Fruit fly (Drosophila melanogaster) ovary, adult (tissue): Measurements from ENCODE around the gene CAH3.
A peak's percentile ranks its signal among the peaks of the same experiment; 100 is the strongest.

Source experiments
- CG17801 ChIP-seq: fragments of 200-800 bp; optimal IDR thresholded peaks from 2 replicates; lab custom pipeline; 2019; ENCODE audit warnings: missing biosample characterization, mild to moderate bottlenecking, missing genetic modification characterization, moderate library complexity; ENCODE audit not compliant: partially characterized antibody

The CAH3 gene

dm6 chrX:8681189-8681821, at the start of gene CAH3:
TSS of gene CAH3 (plus strand) at chrX:8681252.
- TF ChIP-seq CG17801, result peak; percentile 97

DNA sequence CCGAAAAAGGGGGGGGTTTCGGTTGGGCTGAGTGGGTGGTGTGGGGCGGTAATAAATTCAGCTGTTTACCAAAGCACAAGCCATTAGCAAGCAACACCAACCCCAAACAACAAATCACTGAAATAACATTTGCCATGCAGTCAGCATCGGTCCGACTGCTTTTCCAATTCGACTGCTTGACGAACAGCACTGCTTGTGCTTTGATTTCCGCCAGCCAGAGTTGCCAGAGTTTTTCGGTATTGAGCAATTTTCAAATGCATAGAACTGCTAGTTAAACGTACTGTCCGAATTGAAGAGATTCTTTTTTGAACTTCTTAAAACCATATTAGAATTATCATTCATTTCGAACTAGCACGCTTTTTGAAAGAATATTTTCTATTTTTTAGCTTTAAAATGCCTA, 46.3 kb upstream of the CAH3 start:
- TF ChIP-seq CG17801, result no peak

DNA sequence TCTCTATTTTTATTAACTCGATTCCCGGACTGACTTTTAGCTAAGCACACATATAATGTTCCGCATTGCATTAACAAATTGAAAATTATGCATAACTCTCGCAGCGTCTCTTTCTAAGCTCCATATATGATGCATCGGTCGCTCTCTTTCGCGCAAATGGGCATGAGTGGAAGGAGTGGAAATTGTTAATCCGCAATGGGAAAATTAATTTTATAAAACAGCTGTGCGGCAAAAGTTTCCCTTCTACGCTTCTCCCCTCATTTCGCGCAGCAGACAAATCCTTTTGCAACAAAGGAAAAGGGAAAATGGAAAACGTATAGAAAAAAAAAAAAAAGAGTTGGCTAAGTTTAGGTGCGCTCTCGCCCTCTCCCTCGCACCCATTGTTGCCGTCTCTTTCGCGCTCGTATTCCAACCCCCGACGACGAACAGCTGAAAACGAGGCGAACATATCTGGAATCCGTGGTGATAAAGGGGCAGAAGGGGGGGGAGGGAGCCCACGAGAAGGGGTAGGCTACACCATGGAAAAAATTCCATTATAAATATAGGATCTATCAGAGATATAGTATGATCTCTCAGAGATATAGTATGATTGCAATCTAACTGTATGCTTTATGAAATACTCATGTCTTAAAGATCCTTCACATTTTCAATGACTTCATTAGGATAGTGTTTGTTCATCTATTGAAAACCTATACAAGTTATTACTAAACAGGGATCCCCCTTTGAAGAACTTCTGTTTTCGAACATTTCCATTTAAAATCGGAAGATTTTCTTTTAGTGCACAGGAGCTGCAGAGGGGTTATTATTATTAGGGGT, 44.7 kb upstream of the CAH3 start:
- TF ChIP-seq CG17801, result no peak

DNA sequence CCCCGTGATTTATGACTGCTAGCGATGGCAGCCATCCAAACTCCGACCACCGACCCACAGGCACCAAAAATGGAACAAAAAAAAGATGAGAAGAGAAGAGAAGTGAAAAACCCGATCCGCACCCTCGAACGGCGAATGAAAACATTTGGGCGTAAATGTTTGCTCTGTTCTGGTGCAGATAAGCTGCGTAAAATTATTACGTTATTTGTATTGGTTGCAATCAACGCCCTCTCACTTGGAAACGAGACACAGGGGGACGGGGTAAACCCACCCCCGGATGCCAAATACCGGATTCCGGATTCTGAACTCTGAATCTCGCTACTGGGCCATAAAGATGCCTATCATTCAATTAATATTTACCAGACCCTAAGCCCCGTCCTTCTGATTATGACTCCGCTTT, 44.0 kb upstream of the CAH3 start:
- TF ChIP-seq CG17801, result no peak

- TF ChIP-seq CG17801, result no peak
Observed at dm6 chrX:8640636-8641216, 40.3 kb upstream of the CAH3 start.

dm6 chrX:8650631-8651133, 30.4 kb upstream of the CAH3 start, which contains the start of gene oc:
TSS of gene oc (minus strand) at chrX:8650681.
- TF ChIP-seq CG17801, result no peak

DNA sequence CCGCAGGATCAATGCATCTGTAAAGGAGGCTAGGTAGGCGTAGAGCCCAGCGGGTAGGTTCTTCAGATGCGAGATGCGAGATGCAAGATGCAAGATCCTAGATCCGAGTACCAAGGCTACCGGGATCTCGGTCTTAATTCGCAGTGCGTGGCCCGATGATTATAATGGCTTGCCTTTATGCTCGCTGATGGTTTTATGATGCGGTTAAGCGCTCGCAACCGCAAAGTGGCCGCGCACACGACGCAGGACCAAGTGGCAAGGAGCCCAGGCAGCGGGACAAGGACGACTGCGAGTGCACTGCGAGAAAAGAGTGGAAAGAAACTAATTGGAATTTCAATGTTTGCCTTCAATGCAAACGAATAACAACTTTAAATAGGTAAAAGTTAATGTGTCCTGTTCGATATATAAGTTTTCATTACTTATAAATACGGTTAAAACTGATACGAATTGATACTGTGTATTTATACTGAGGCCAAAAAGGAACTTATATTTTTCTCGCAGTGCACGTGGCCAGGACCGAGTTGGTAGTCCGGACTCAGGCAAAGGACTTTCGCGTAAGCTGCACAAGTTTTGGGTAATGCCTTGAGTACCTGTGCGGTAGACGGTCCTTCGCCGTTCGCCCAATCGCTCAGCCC, 27.0 kb upstream of the CAH3 start:
- TF ChIP-seq CG17801, result no peak

DNA sequence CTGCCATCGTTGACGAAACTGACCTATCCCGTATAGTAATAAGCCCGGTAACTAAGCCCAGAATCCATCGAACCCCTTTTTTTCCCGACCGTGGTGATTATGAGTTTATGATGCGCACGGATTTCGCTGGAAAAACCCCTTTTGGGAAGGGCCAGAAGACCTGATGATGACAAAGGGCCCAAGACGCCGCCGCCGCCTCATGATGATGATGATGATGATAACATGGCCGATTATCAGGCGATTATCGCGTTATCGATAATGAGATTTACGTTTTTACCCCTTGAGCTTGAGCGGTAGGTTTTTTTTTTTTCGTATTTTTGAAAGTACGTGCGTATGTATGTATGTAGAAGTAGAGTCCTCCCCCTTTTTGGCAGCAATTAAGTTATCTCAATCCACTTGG, 25.8 kb upstream of the CAH3 start:
- no peak for TF ChIP-seq CG17801

dm6 chrX:8656550-8657431, 24.3 kb upstream of the CAH3 start:
- TF ChIP-seq CG17801, result no peak

DNA sequence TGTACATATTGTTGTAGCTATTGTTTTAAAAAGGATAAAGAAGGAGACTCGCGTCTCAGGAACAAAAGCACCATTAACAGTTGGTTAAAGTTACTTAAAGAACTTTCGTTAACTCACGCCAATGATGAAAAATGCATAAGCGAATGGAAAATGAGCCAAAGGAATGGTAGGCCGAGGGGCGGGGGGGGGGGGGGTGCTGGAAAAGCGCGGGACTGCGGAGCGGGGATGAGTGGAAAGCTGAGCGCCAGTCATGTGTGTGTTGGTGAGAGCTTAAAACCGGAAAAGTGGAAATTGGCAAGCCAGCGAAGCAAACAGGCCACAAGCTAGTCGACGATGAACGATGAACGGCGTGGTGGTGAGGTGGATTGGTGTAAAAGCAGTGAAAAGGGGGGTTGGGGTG, 23.0 kb upstream of the CAH3 start:
- no peak for TF ChIP-seq CG17801

DNA sequence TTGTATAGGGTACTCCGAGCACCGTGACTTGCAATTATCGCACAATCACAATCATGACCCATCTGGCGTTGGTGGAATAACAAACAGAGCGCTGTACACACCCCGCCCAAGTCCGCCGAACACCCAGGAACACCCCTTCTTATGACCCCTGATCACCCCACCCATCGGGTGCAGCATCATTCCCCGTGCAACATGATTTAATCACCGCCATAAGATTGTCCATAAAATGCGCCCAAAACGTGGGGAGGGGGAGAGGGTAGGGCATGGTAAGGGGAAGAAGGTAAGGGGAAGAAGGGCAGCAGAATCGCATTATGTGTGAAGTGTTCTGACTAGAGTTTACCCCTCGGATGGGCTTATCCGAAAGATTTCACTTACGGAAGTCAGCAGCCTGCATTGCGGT, 20.7 kb upstream of the CAH3 start:
- no peak for TF ChIP-seq CG17801

DNA sequence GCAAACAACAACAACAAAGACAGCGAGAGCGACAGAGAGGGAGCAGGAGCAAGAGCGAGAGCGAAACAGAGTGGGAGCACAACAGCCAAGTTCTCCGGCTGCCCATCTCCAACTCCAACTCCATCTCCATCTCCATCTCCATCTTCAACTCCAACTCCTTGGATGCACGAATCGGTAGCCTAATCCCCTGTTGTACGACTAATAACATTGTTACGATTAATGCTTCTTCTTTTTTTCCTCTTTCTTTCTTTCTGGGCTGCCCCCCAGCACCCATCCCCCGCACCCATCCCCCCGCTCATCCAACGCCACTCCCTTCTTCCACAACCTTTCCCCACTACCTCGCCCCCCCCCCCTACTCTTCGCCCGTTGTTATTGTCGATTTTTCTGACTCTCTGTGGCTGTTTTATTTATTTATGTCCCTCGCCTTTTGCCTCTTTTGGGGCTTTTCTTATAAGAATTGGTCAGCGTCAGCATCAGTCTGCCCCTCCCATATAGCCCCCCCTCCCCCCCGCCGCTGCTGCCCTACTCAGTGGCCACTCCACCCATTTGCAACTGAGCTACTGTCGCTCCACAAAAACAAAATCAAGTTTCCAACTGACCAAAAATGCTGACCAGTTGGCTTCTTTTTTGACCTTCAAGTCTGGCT, 19.8 kb upstream of the CAH3 start:
- TF ChIP-seq CG17801, result no peak

dm6 chrX:8662247-8662646, 18.8 kb upstream of the CAH3 start:
- no peak for TF ChIP-seq CG17801

dm6 chrX:8663795-8664194, 17.3 kb upstream of the CAH3 start:
- TF ChIP-seq CG17801, result no peak

DNA sequence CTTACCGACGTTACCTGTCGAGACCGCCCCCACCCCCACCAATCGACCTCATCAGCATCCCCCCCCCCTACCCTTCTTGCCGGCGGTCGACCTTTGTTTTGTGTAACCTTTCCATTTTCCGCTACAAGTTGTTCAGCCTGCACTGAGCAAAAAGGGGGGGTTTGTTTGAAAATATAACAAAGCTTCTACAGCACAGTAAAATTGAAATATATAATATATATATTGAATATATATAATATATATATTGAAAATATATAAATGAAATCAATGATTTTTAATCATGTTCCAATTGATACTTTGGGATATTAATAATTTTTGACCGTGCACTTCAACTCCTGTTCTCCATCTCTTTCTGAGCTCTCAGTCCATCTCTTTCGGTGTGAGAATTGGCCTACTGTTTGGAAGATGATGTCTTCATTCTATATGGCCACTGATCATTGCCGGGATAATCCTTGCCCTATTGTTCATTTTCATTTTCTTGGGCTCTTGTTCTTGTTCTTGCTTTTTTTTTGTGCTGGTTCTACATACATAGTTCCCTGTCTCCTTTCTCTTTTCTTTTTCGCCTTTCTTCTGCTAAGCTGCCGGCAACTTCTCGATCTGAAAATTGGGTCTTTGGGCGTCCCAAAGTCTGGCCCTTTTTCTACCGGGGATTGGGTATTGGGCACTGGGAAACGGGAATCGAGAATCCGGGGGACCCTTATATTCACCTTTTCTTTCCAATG, 15.3 kb upstream of the CAH3 start:
- no peak for TF ChIP-seq CG17801
